Worm (Caenorhabditis elegans) whole organism, L2 larva: ENCODE results near the gene fbxb-53.

Experiments
- ZK546.5 ChIP-seq: sonication (generic microtip); optimal IDR thresholded peaks from 2 replicates; lab custom pipeline; 2017; ENCODE audit warnings: missing biosample characterization, missing genetic modification characterization
- elt-3 ChIP-seq: sonication (generic microtip); optimal IDR thresholded peaks from 2 replicates; lab custom pipeline; 2017; ENCODE audit warnings: missing biosample characterization, missing genetic modification characterization
- gmeb-1 ChIP-seq: fragments of 150-350 bp; optimal IDR thresholded peaks from 2 replicates; lab custom pipeline; 2014; ENCODE audit warnings: missing biosample characterization, missing genetic modification characterization
- lin-11 ChIP-seq: fragments of 150-350 bp; sonication (generic microtip); optimal IDR thresholded peaks from 2 replicates; lab custom pipeline; 2014; ENCODE audit warnings: missing biosample characterization, missing genetic modification characterization, inconsistent platforms, mixed read lengths
- mdl-1 ChIP-seq, 2 experiments: fragments of 150-350 bp in 1 of 2; sonication (generic microtip) in 1 of 2; optimal IDR thresholded peaks; 2 replicates each; lab custom pipeline; 2017; ENCODE audit warnings: missing biosample characterization in 2 of 2, missing genetic modification characterization in 2 of 2
- nhr-10 ChIP-seq: sonication (generic microtip); optimal IDR thresholded peaks from 2 replicates; lab custom pipeline; 2017; ENCODE audit warnings: missing biosample characterization, missing genetic modification characterization
- nhr-237 ChIP-seq: fragments of 150-350 bp; optimal IDR thresholded peaks from 2 replicates; lab custom pipeline; 2014; ENCODE audit warnings: missing biosample characterization, missing genetic modification characterization
- skn-1 ChIP-seq: sonication (generic microtip); optimal IDR thresholded peaks from 2 replicates; lab custom pipeline; 2017; ENCODE audit warnings: missing biosample characterization, missing genetic modification characterization
- snpc-4 ChIP-seq: fragments of 150-350 bp; optimal IDR thresholded peaks from 2 replicates; lab custom pipeline; 2014; ENCODE audit warnings: missing biosample characterization, missing genetic modification characterization
- unc-62 ChIP-seq: fragments of 150-350 bp; optimal IDR thresholded peaks from 2 replicates; lab custom pipeline; 2014; ENCODE audit warnings: missing biosample characterization, missing genetic modification reagents, missing genetic modification characterization

DNA sequence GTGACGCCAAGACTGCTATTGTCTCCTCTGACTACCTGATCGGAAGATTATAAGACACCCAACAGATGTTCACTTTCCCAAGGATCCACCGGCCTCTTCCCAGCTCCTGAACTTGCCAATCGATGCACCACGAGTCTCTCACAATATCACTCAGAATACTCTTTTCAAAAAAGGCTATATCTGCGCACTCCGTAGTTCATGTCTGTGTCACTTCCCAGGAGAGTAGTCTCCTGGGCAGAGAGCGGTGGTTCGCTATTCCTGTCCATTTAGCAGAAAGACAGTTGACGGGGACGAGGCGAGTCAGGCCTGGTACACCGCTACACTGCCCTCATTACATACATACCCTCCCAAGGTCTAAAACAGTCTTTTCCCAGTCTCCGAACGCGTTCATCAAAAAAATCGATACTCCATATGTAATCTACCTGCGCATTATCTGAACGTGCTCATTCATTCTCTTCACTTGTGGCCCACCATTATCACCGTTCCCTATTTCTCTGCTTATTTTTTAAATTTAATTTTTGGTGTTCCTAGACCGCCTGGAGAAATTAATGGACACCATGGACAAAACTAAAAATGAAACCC is 41.8 kb upstream of the fbxb-53 start, which contains the start of gene btb-6:
- TF ChIP-seq gmeb-1 (tag; lab: Kevin White, UChicago) (no peak), ZK546.5 (tag; lab: Kevin White, UChicago) (no peak), snpc-4 (no peak), nhr-10 (tag; lab: Kevin White, UChicago) (no peak), mdl-1 (tag; optimal IDR thresholded peaks at IDR 0.05; lab: Kevin White, UChicago) (no peak), nhr-237 (tag; lab: Kevin White, UChicago) (no peak), elt-3 (no peak), unc-62 (no peak), skn-1 (no peak), lin-11 (tag; lab: Kevin White, UChicago) (no peak)
